Worm (Caenorhabditis elegans) whole organism, L4 larva: ENCODE results near the gene F32E10.9.

Source experiments
- dmd-8 ChIP-seq: fragments of 200-800 bp; sonication (Bioruptor generic); IDR thresholded peaks from 2 replicates; pipeline ENCODE4 v1.3.6; 2022; ENCODE audit warnings: missing genetic modification characterization, missing compliant biosample characterization
- egl-27 ChIP-seq: sonication (generic microtip); optimal IDR thresholded peaks from 3 replicates; lab custom pipeline; 2017; ENCODE audit warnings: missing biosample characterization, missing genetic modification reagents, missing genetic modification characterization
- mdl-1 ChIP-seq, 2 experiments: fragments of 150-350 bp in 1 of 2; sonication (generic microtip) in 1 of 2; optimal IDR thresholded peaks; 2 replicates each; lab custom pipeline; 2014 to 2017; ENCODE audit warnings: missing biosample characterization in 2 of 2, missing genetic modification characterization in 2 of 2
- nhr-11 ChIP-seq: fragments of 150-350 bp; optimal IDR thresholded peaks from 2 replicates; lab custom pipeline; 2014; ENCODE audit warnings: missing biosample characterization, missing genetic modification characterization
- snpc-4 ChIP-seq: fragments of 150-350 bp; optimal IDR thresholded peaks from 2 replicates; lab custom pipeline; 2014; ENCODE audit warnings: missing biosample characterization, missing genetic modification characterization
- zag-1 ChIP-seq: fragments of 150-350 bp; optimal IDR thresholded peaks from 2 replicates; lab custom pipeline; 2014; ENCODE audit warnings: missing biosample characterization, missing genetic modification characterization

DNA sequence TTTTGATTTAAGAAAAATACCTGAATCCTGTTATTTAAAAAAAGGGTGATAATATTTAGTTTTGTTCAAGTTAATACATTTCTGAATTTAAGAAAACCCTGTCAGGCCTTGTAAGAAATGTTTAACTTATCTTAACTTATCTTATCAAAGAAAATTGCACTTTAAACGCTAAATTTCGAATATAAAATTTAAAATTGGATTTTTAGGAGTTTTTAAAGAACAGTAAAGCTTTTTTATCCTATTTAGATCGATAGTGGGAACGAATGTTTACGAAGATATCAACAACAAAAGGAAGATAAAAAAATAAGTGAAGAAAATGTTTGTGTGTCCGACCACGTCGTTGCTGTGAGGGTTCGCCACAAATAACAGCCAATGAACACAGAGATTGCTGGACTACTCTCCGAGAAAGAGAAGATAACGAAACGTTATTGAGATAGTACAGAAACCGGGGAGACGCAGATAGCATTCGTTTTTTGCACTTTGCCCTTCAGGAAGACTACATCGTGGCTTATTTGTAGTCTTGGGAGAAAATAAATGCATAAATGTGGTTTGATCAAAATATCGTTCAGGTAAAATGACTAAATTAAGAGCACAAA, 10.7 kb downstream of the F32E10.9 start, which contains the start of gene dif-1:
- TF ChIP-seq zag-1 (tag; lab: Kevin White, UChicago) (no peak), nhr-11 (peak; percentile 67), mdl-1 (tag; optimal IDR thresholded peaks at IDR 0.05; lab: Kevin White, UChicago) (peak in 1 of 2 experiments; percentile 33), dmd-8 (no peak), snpc-4 (tag; lab: Kevin White, UChicago) (no peak), egl-27 (tag; lab: Kevin White, UChicago) (no peak)
